Fruit fly (Drosophila melanogaster) whole organism, embryonic: Measurements from ENCODE around the gene sra.

Source experiments
- Asciz ChIP-seq: fragments of 200-800 bp; sonication (Bioruptor generic); optimal IDR thresholded peaks from 2 replicates; lab custom pipeline; 2017; ENCODE audit warnings: missing biosample characterization, mild to moderate bottlenecking, missing genetic modification characterization, missing genetic modification reagents
- Awh ChIP-seq: fragments of 200-800 bp; sonication (Bioruptor generic); IDR thresholded peaks from 2 replicates; pipeline ENCODE4, ENCODE4 v1.3.6; 2022; ENCODE audit warnings: missing biosample characterization, missing genetic modification characterization
- Blimp-1 ChIP-seq: fragments of 200-800 bp; sonication (Bioruptor generic); optimal IDR thresholded peaks from 3 replicates; lab custom pipeline; 2018; ENCODE audit warnings: missing biosample characterization, missing genetic modification characterization, mild to moderate bottlenecking, moderate library complexity, missing genetic modification reagents
- CG10147 ChIP-seq: fragments of 200-800 bp; sonication (Bioruptor generic); optimal IDR thresholded peaks from 2 replicates; lab custom pipeline; 2019; ENCODE audit warnings: missing biosample characterization, mild to moderate bottlenecking, missing genetic modification characterization, moderate library complexity
- CG11456 ChIP-seq: fragments of 200-800 bp; sonication (Bioruptor generic); IDR thresholded peaks from 3 replicates; pipeline ENCODE4 v1.3.6; 2022; ENCODE audit warnings: missing biosample characterization, missing genetic modification characterization
- CG11695 ChIP-seq: fragments of 200-800 bp; sonication (Bioruptor generic); IDR thresholded peaks from 3 replicates; pipeline ENCODE4 v1.3.6; 2022; ENCODE audit warnings: missing biosample characterization, missing genetic modification characterization
- CG12659 ChIP-seq: fragments of 200-800 bp; sonication (Bioruptor generic); optimal IDR thresholded peaks from 3 replicates; lab custom pipeline; 2017; ENCODE audit warnings: mild to moderate bottlenecking, missing biosample characterization, missing genetic modification reagents, missing genetic modification characterization
- CG15479 ChIP-seq: fragments of 200-800 bp; sonication (Bioruptor generic); optimal IDR thresholded peaks from 3 replicates; lab custom pipeline; 2019; ENCODE audit warnings: missing biosample characterization, mild to moderate bottlenecking, missing genetic modification characterization, moderate library complexity
- CG15601 ChIP-seq: fragments of 200-800 bp; sonication (Bioruptor generic); optimal IDR thresholded peaks from 3 replicates; lab custom pipeline; 2019; ENCODE audit warnings: missing biosample characterization, mild to moderate bottlenecking, missing genetic modification characterization, moderate library complexity
- CG1602 ChIP-seq: fragments of 200-800 bp; sonication (Bioruptor generic); optimal IDR thresholded peaks from 3 replicates; lab custom pipeline; 2016; ENCODE audit warnings: missing biosample characterization, missing genetic modification characterization
- CG17359 ChIP-seq: fragments of 200-800 bp; sonication (Bioruptor generic); optimal IDR thresholded peaks from 3 replicates; lab custom pipeline; 2018; ENCODE audit warnings: missing biosample characterization, mild to moderate bottlenecking, missing genetic modification characterization, moderate library complexity
- CG17612 ChIP-seq: fragments of 200-800 bp; sonication (Bioruptor generic); IDR thresholded peaks from 2 replicates; pipeline ENCODE4 v1.3.6; 2022; ENCODE audit warnings: missing biosample characterization, missing genetic modification characterization
- CG18262 ChIP-seq: fragments of 200-800 bp; optimal IDR thresholded peaks from 3 replicates; lab custom pipeline; 2019; ENCODE audit warnings: missing biosample characterization, mild to moderate bottlenecking, missing genetic modification characterization, moderate library complexity
- CG18476 ChIP-seq: fragments of 200-800 bp; sonication (Bioruptor generic); optimal IDR thresholded peaks from 2 replicates; lab custom pipeline; 2016; ENCODE audit warnings: missing biosample characterization, mild to moderate bottlenecking, missing genetic modification characterization
- CG2875 ChIP-seq: fragments of 200-800 bp; sonication (Bioruptor generic); optimal IDR thresholded peaks from 2 replicates; lab custom pipeline; 2017; ENCODE audit warnings: missing biosample characterization, mild to moderate bottlenecking, missing genetic modification characterization, missing genetic modification reagents
- CG30403 ChIP-seq: fragments of 200-800 bp; sonication (Bioruptor generic); optimal IDR thresholded peaks from 3 replicates; lab custom pipeline; 2016; ENCODE audit warnings: missing biosample characterization, missing genetic modification characterization
- CG32772 ChIP-seq: fragments of 200-800 bp; sonication (Bioruptor generic); IDR thresholded peaks from 2 replicates; pipeline ENCODE4 v1.3.6; 2022; ENCODE audit warnings: missing biosample characterization, missing genetic modification characterization
- CG34422 ChIP-seq: fragments of 200-800 bp; sonication (Bioruptor generic); IDR thresholded peaks from 3 replicates; pipeline ENCODE4 v1.3.6; 2022; ENCODE audit warnings: missing biosample characterization, missing genetic modification characterization
- CG4282 ChIP-seq: fragments of 200-800 bp; sonication (Bioruptor generic); optimal IDR thresholded peaks from 2 replicates; lab custom pipeline; 2016; ENCODE audit warnings: missing biosample characterization, missing genetic modification characterization
- CG6813 ChIP-seq: fragments of 200-800 bp; sonication (Bioruptor generic); optimal IDR thresholded peaks from 2 replicates; lab custom pipeline; 2017; ENCODE audit warnings: missing biosample characterization, missing genetic modification characterization, mild to moderate bottlenecking, moderate library complexity, missing genetic modification reagents
- CG8388 ChIP-seq: fragments of 200-800 bp; sonication (Bioruptor generic); optimal IDR thresholded peaks from 2 replicates; lab custom pipeline; 2019; ENCODE audit warnings: missing biosample characterization, mild to moderate bottlenecking, missing genetic modification characterization, moderate library complexity
- CG8765 ChIP-seq: fragments of 200-800 bp; sonication (Bioruptor generic); IDR thresholded peaks from 2 replicates; pipeline ENCODE4 v1.3.6; 2022; ENCODE audit warnings: missing biosample characterization, missing genetic modification characterization
- CG8924 ChIP-seq: fragments of 200-800 bp; optimal IDR thresholded peaks from 3 replicates; lab custom pipeline; 2019; ENCODE audit warnings: missing biosample characterization, mild to moderate bottlenecking, missing genetic modification characterization, moderate library complexity
- D19A ChIP-seq: fragments of 200-800 bp; optimal IDR thresholded peaks from 3 replicates; lab custom pipeline; 2019; ENCODE audit warnings: missing biosample characterization, mild to moderate bottlenecking, missing genetic modification characterization, moderate library complexity
- D19B ChIP-seq: fragments of 200-800 bp; sonication (Bioruptor generic); optimal IDR thresholded peaks from 2 replicates; lab custom pipeline; 2017; ENCODE audit warnings: missing biosample characterization, mild to moderate bottlenecking, missing genetic modification characterization
- Dbx ChIP-seq: fragments of 200-800 bp; sonication (Bioruptor generic); IDR thresholded peaks from 3 replicates; pipeline ENCODE4 v1.3.6; 2022; ENCODE audit warnings: missing biosample characterization, missing genetic modification characterization
- Eip74EF ChIP-seq, 2 experiments: fragments of 200-800 bp in 1 of 2; fragments of >200 bp in 1 of 2; sonication (Bioruptor generic) in 1 of 2; optimal IDR thresholded peaks; 2 replicates each; lab custom pipeline; 2017 to 2019; ENCODE audit warnings: missing biosample characterization in 2 of 2, missing genetic modification characterization in 2 of 2, mild to moderate bottlenecking in 1 of 2, moderate library complexity in 1 of 2
- Hr3 ChIP-seq: fragments of 200-800 bp; sonication (Bioruptor generic); optimal IDR thresholded peaks from 3 replicates; lab custom pipeline; 2016; ENCODE audit warnings: missing biosample characterization, missing genetic modification characterization
- Hsf ChIP-seq: fragments of 200-800 bp; sonication (Bioruptor generic); optimal IDR thresholded peaks from 3 replicates; lab custom pipeline; 2016; ENCODE audit warnings: missing biosample characterization, missing genetic modification characterization
- Meics ChIP-seq: fragments of 200-800 bp; sonication (Bioruptor generic); optimal IDR thresholded peaks from 2 replicates; lab custom pipeline; 2017; ENCODE audit warnings: missing biosample characterization, mild to moderate bottlenecking, missing genetic modification characterization
- Oli ChIP-seq: fragments of 200-800 bp; sonication (Bioruptor generic); optimal IDR thresholded peaks from 2 replicates; lab custom pipeline; 2018; ENCODE audit warnings: missing biosample characterization, mild to moderate bottlenecking, missing genetic modification characterization, moderate library complexity
- Six4 ChIP-seq: fragments of 200-800 bp; sonication (Bioruptor generic); optimal IDR thresholded peaks from 2 replicates; lab custom pipeline; 2016; ENCODE audit warnings: missing biosample characterization, missing genetic modification characterization
- Ssrp ChIP-seq: fragments of 200-800 bp; sonication (Bioruptor generic); optimal IDR thresholded peaks from 2 replicates; lab custom pipeline; 2018; ENCODE audit warnings: missing biosample characterization, mild to moderate bottlenecking, missing genetic modification characterization, moderate library complexity
- az2 ChIP-seq: fragments of 200-800 bp; sonication (Bioruptor generic); optimal IDR thresholded peaks from 3 replicates; lab custom pipeline; 2016; ENCODE audit warnings: missing biosample characterization, missing genetic modification characterization
- corto ChIP-seq: fragments of 200-800 bp; sonication (Bioruptor generic); optimal IDR thresholded peaks from 2 replicates; lab custom pipeline; 2016; ENCODE audit warnings: missing biosample characterization, mild to moderate bottlenecking, missing genetic modification characterization, moderate library complexity
- ems ChIP-seq: fragments of 200-800 bp; sonication (Bioruptor generic); optimal IDR thresholded peaks from 3 replicates; lab custom pipeline; 2016; ENCODE audit warnings: missing biosample characterization, missing genetic modification characterization
- ewg ChIP-seq: fragments of 200-800 bp; sonication (Bioruptor generic); optimal IDR thresholded peaks from 3 replicates; lab custom pipeline; 2017; ENCODE audit warnings: mild to moderate bottlenecking, missing biosample characterization, missing genetic modification reagents, missing genetic modification characterization
- fd3F ChIP-seq: fragments of 200-800 bp; sonication (Bioruptor generic); optimal IDR thresholded peaks from 2 replicates; lab custom pipeline; 2018; ENCODE audit warnings: missing biosample characterization, mild to moderate bottlenecking, missing genetic modification characterization, moderate library complexity
- fd96Cb ChIP-seq: fragments of 200-800 bp; sonication (Bioruptor generic); optimal IDR thresholded peaks from 2 replicates; lab custom pipeline; 2018; ENCODE audit warnings: missing biosample characterization, mild to moderate bottlenecking, missing genetic modification characterization, moderate library complexity
- ftz-f1 ChIP-seq: fragments of 200-800 bp; sonication (Bioruptor generic); optimal IDR thresholded peaks from 2 replicates; lab custom pipeline; 2016; ENCODE audit warnings: missing biosample characterization, missing genetic modification characterization
- grau ChIP-seq: fragments of 200-800 bp; optimal IDR thresholded peaks from 3 replicates; lab custom pipeline; 2019; ENCODE audit warnings: missing biosample characterization, mild to moderate bottlenecking, missing genetic modification characterization, moderate library complexity
- gsb ChIP-seq: fragments of 200-800 bp; sonication (Bioruptor generic); IDR thresholded peaks from 2 replicates; pipeline ENCODE4 v1.3.6; 2022; ENCODE audit warnings: missing biosample characterization, missing genetic modification characterization
- maf-S ChIP-seq: fragments of 200-800 bp; sonication (Bioruptor generic); optimal IDR thresholded peaks from 2 replicates; lab custom pipeline; 2016; ENCODE audit warnings: missing biosample characterization, missing genetic modification characterization
- nom ChIP-seq: fragments of 200-800 bp; sonication (Bioruptor generic); optimal IDR thresholded peaks from 2 replicates; lab custom pipeline; 2017; ENCODE audit warnings: missing biosample characterization, missing genetic modification characterization, mild to moderate bottlenecking, moderate library complexity, missing genetic modification reagents
- org-1 ChIP-seq: fragments of 200-800 bp; sonication (Bioruptor generic); optimal IDR thresholded peaks from 2 replicates; lab custom pipeline; 2017; ENCODE audit warnings: missing biosample characterization, missing genetic modification characterization
- pho ChIP-seq: fragments of 200-800 bp; sonication (Bioruptor generic); optimal IDR thresholded peaks from 2 replicates; lab custom pipeline; 2016; ENCODE audit warnings: missing biosample characterization, missing genetic modification characterization
- pros ChIP-seq: fragments of 200-800 bp; sonication (Bioruptor generic); optimal IDR thresholded peaks from 3 replicates; lab custom pipeline; 2019; ENCODE audit warnings: missing biosample characterization, mild to moderate bottlenecking, missing genetic modification characterization, moderate library complexity
- salm ChIP-seq: fragments of 200-800 bp; sonication (Bioruptor generic); optimal IDR thresholded peaks from 2 replicates; lab custom pipeline; 2018; ENCODE audit warnings: missing biosample characterization, mild to moderate bottlenecking, missing genetic modification characterization
- slp2 ChIP-seq: fragments of 200-800 bp; sonication (Bioruptor generic); optimal IDR thresholded peaks from 2 replicates; lab custom pipeline; 2016; ENCODE audit warnings: missing biosample characterization, missing genetic modification characterization
- tap ChIP-seq: fragments of 200-800 bp; optimal IDR thresholded peaks from 3 replicates; lab custom pipeline; 2019; ENCODE audit warnings: missing biosample characterization, mild to moderate bottlenecking, missing genetic modification characterization, moderate library complexity

Gene sra

DNA sequence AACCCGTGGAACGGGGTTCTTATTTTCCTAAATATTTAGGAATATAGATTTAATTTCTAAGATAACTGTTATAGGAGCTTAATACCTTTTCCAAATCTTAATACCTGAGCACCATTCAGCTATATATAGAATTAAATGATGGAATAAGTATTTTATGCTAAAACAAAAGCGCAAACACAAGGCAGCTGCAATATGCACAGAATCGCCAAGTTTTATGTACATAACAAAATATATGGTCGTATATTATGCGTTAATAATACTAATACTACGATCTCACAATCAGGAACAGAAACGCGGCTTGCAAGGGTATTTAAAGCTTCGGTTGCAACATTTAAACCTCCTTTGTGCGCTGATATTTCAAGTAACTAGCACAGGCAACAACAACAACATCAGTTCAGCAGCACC, 47.9 kb downstream of the sra start (continued):
- TF ChIP-seq CG4282 (no peak), CG11456 (GFP tag; lab: Robert Waterston, UW) (no peak), Blimp-1 (GFP tag; lab: Kevin White, UChicago) (peak; percentile 1), Ssrp (tag; lab: Kevin White, UChicago) (peak; percentile 46), tap (peak; percentile 8), Six4 (GFP tag; lab: Kevin White, UChicago) (peak; percentile 11), CG15479 (GFP tag; lab: Kevin White, UChicago) (no peak), CG8388 (GFP tag; lab: Kevin White, UChicago) (peak; percentile 26), CG18262 (tag; lab: Kevin White, UChicago) (peak; percentile 75), Hsf (peak; percentile 34), az2 (peak; percentile 37), CG17612 (GFP tag; lab: Robert Waterston, UW) (no peak), CG8765 (GFP tag; lab: Robert Waterston, UW) (no peak), pros (GFP tag; lab: Kevin White, UChicago) (no peak), CG11695 (no peak), Oli (peak; percentile 66), ftz-f1 (no peak), CG15601 (peak; percentile 23), D19A (tag; lab: Kevin White, UChicago) (peak; percentile 97), CG2875 (peak; percentile 42), Eip74EF (GFP tag; optimal IDR thresholded peaks at IDR 0.05; lab: Kevin White, UChicago) (peak in 1 of 2 experiments; percentile 17), org-1 (GFP tag; lab: Kevin White, UChicago) (no peak), Hr3 (GFP tag; lab: Kevin White, UChicago) (peak; percentile 37), CG12659 (GFP tag; lab: Kevin White, UChicago) (peak; percentile 10), Awh (GFP tag; lab: Robert Waterston, UW) (no peak), nom (GFP tag; lab: Kevin White, UChicago) (peak; percentile 63), CG18476 (GFP tag; lab: Kevin White, UChicago) (peak; percentile 4), salm (peak; percentile 22), ewg (GFP tag; lab: Kevin White, UChicago) (peak; percentile 30), CG34422 (GFP tag; lab: Robert Waterston, UW) (no peak), CG8924 (tag; lab: Kevin White, UChicago) (peak; percentile 25), fd3F (GFP tag; lab: Kevin White, UChicago) (peak; percentile 21), Dbx (GFP tag; lab: Robert Waterston, UW) (no peak), corto (GFP tag; lab: Kevin White, UChicago) (peak; percentile 2), Asciz (GFP tag; lab: Kevin White, UChicago) (peak; percentile 66), Meics (GFP tag; lab: Kevin White, UChicago) (peak; percentile 44), gsb (GFP tag; lab: Robert Waterston, UW) (no peak), maf-S (GFP tag; lab: Kevin White, UChicago) (no peak), D19B (GFP tag; lab: Kevin White, UChicago) (peak; percentile 47), CG30403 (GFP tag; lab: Kevin White, UChicago) (peak; percentile 42), ems (GFP tag; lab: Kevin White, UChicago) (peak; percentile 11), CG6813 (GFP tag; lab: Kevin White, UChicago) (no peak), pho (GFP tag; lab: Kevin White, UChicago) (peak; percentile 6), slp2 (peak; percentile 2), fd96Cb (peak; percentile 53), CG17359 (tag; lab: Kevin White, UChicago) (peak; percentile 50), CG32772 (GFP tag; lab: Robert Waterston, UW) (no peak), grau (tag; lab: Kevin White, UChicago) (peak; percentile 24), CG1602 (GFP tag; lab: Kevin White, UChicago) (peak; percentile 45), CG10147 (GFP tag; lab: Kevin White, UChicago) (peak; percentile 33)
